Worm (Caenorhabditis elegans) whole organism, L4 larva: Measurements from ENCODE around the gene ZK180.6.

Source experiments
- F49E8.2 ChIP-seq: sonication (generic microtip); optimal IDR thresholded peaks from 2 replicates; lab custom pipeline; 2016; ENCODE audit warnings: missing compliant biosample characterization, mild to moderate bottlenecking, missing genetic modification characterization, borderline replicate concordance
- T20F7.1 ChIP-seq: fragments of 200-800 bp; sonication (Bioruptor generic); optimal IDR thresholded peaks from 2 replicates; lab custom pipeline; 2018; ENCODE audit warnings: mild to moderate bottlenecking, missing genetic modification characterization, missing compliant biosample characterization
- T26A8.4 ChIP-seq: fragments of 200-800 bp; sonication (Bioruptor generic); IDR thresholded peaks from 2 replicates; pipeline ENCODE4 v1.3.6; 2022; ENCODE audit warnings: missing genetic modification characterization, missing compliant biosample characterization
- Y105C5A.15 ChIP-seq: fragments of 200-800 bp; sonication (Bioruptor generic); IDR thresholded peaks from 2 replicates; pipeline ENCODE4 v1.3.6; 2022; ENCODE audit warnings: missing genetic modification characterization, missing compliant biosample characterization
- Y48G9A.11 ChIP-seq: fragments of 200-800 bp; sonication (Bioruptor generic); IDR thresholded peaks from 2 replicates; pipeline ENCODE4 v1.3.6; 2022; ENCODE audit warnings: missing genetic modification reagents, missing genetic modification characterization, missing compliant biosample characterization
- Y75B8A.6 ChIP-seq: fragments of 200-800 bp; sonication (Bioruptor generic); IDR thresholded peaks from 2 replicates; pipeline ENCODE4 v1.3.6; 2022; ENCODE audit warnings: missing genetic modification reagents, missing genetic modification characterization, missing compliant biosample characterization
- ZK337.2 ChIP-seq: fragments of 200-800 bp; sonication (Bioruptor generic); IDR thresholded peaks from 2 replicates; pipeline ENCODE4 v1.3.6; 2022; ENCODE audit warnings: missing genetic modification reagents, missing genetic modification characterization, missing compliant biosample characterization
- aly-2 ChIP-seq: sonication (generic microtip); optimal IDR thresholded peaks from 2 replicates; lab custom pipeline; 2018; ENCODE audit warnings: missing biosample characterization, missing genetic modification characterization
- ama-1 ChIP-seq: fragments of 150-350 bp; optimal IDR thresholded peaks from 2 replicates; lab custom pipeline; 2014; ENCODE audit warnings: inconsistent platforms, mixed read lengths
- attf-4 ChIP-seq: sonication (generic microtip); optimal IDR thresholded peaks from 3 replicates; lab custom pipeline; 2017; ENCODE audit warnings: missing biosample characterization, missing genetic modification characterization
- ceh-28 ChIP-seq: fragments of 150-350 bp; optimal IDR thresholded peaks from 2 replicates; lab custom pipeline; 2014; ENCODE audit warnings: missing biosample characterization, missing genetic modification reagents, missing genetic modification characterization
- ceh-32 ChIP-seq: sonication (generic microtip); optimal IDR thresholded peaks from 2 replicates; lab custom pipeline; 2016; ENCODE audit warnings: mild to moderate bottlenecking, missing genetic modification characterization, missing compliant biosample characterization; ENCODE audit not compliant: poor library complexity
- cey-2 ChIP-seq: sonication (generic microtip); optimal IDR thresholded peaks from 3 replicates; lab custom pipeline; 2017; ENCODE audit warnings: missing genetic modification characterization, mild to moderate bottlenecking, missing compliant biosample characterization, antibody characterized with exemption, borderline replicate concordance; ENCODE audit not compliant: insufficient read depth
- ctbp-1 ChIP-seq: fragments of 200-800 bp; sonication (Bioruptor generic); IDR thresholded peaks from 2 replicates; pipeline ENCODE4 v1.3.6; 2022; ENCODE audit warnings: missing genetic modification reagents, missing genetic modification characterization, missing compliant biosample characterization
- daf-16 ChIP-seq, 3 experiments: sonication (generic microtip); optimal IDR thresholded peaks; 2 replicates each; lab custom pipeline; 2016 to 2017; ENCODE audit warnings: missing genetic modification characterization in 3 of 3, missing genetic modification reagents in 3 of 3, mild to moderate bottlenecking in 2 of 3, missing compliant biosample characterization in 2 of 3, missing biosample characterization in 1 of 3, moderate library complexity in 1 of 3
- dmd-6 ChIP-seq: fragments of 200-800 bp; sonication (Bioruptor generic); IDR thresholded peaks from 2 replicates; pipeline ENCODE4 v1.3.6; 2022; ENCODE audit warnings: missing genetic modification reagents, missing genetic modification characterization, missing compliant biosample characterization
- dpl-1 ChIP-seq: fragments of 150-350 bp; optimal IDR thresholded peaks from 2 replicates; lab custom pipeline; 2014; ENCODE audit warnings: missing biosample characterization, missing genetic modification reagents, missing genetic modification characterization
- duxl-1 ChIP-seq: sonication (generic microtip); optimal IDR thresholded peaks from 2 replicates; lab custom pipeline; 2016; ENCODE audit warnings: mild to moderate bottlenecking, missing genetic modification characterization, moderate library complexity, missing compliant biosample characterization; ENCODE audit not compliant: poor library complexity
- dve-1 ChIP-seq: sonication (generic microtip); optimal IDR thresholded peaks from 2 replicates; lab custom pipeline; 2017; ENCODE audit warnings: antibody characterized with exemption, mild to moderate bottlenecking, missing genetic modification characterization, missing compliant biosample characterization; ENCODE audit not compliant: insufficient read depth
- fos-1 ChIP-seq: fragments of 150-350 bp; optimal IDR thresholded peaks from 2 replicates; lab custom pipeline; 2014; ENCODE audit warnings: missing biosample characterization, missing genetic modification characterization
- hif-1 ChIP-seq, 2 experiments: sonication (generic microtip); optimal IDR thresholded peaks; 2 replicates each; lab custom pipeline; 2016 to 2017; ENCODE audit warnings: missing compliant biosample characterization in 2 of 2, missing genetic modification characterization in 2 of 2, missing genetic modification reagents in 2 of 2, missing genotype in 2 of 2, mild to moderate bottlenecking in 1 of 2
- hlh-11 ChIP-seq: fragments of 200-800 bp; sonication (Bioruptor generic); optimal IDR thresholded peaks from 2 replicates; lab custom pipeline; 2018; ENCODE audit warnings: mild to moderate bottlenecking, missing genetic modification characterization, missing compliant biosample characterization
- lin-1 ChIP-seq: fragments of 200-800 bp; sonication (Bioruptor generic); IDR thresholded peaks from 2 replicates; pipeline ENCODE4 v1.3.6; 2022; ENCODE audit warnings: missing genetic modification reagents, missing genetic modification characterization, missing compliant biosample characterization
- lin-13 ChIP-seq: fragments of 150-350 bp; optimal IDR thresholded peaks from 2 replicates; lab custom pipeline; 2014; ENCODE audit warnings: missing biosample characterization, missing genetic modification reagents, missing genetic modification characterization
- lir-3 ChIP-seq: sonication (generic microtip); optimal IDR thresholded peaks from 2 replicates; lab custom pipeline; 2016; ENCODE audit warnings: mild to moderate bottlenecking, missing genetic modification characterization, missing compliant biosample characterization
- lsy-2 ChIP-seq, 2 experiments: fragments of 150-350 bp in 1 of 2; sonication (generic microtip) in 1 of 2; optimal IDR thresholded peaks; 2 replicates each; lab custom pipeline; 2014 to 2017; ENCODE audit warnings: missing biosample characterization in 2 of 2, missing genetic modification characterization in 2 of 2
- madf-5 ChIP-seq, 2 experiments: fragments of 200-800 bp; sonication (Bioruptor generic); IDR thresholded peaks; 2 replicates each; pipeline ENCODE4 v1.3.6; 2022; ENCODE audit warnings: missing compliant biosample characterization in 2 of 2, missing genetic modification characterization in 2 of 2
- mdl-1 ChIP-seq, 2 experiments: fragments of 150-350 bp in 1 of 2; sonication (generic microtip) in 1 of 2; optimal IDR thresholded peaks; 2 replicates each; lab custom pipeline; 2014 to 2017; ENCODE audit warnings: missing biosample characterization in 2 of 2, missing genetic modification characterization in 2 of 2
- mdt-29 ChIP-seq: fragments of 200-800 bp; sonication (Bioruptor generic); IDR thresholded peaks from 2 replicates; pipeline ENCODE4 v1.3.6; 2022; ENCODE audit warnings: missing genetic modification reagents, missing genetic modification characterization, missing compliant biosample characterization
- mep-1 ChIP-seq: fragments of 150-350 bp; sonication (generic microtip); optimal IDR thresholded peaks from 3 replicates; lab custom pipeline; 2014; ENCODE audit warnings: missing biosample characterization, missing genetic modification characterization
- mes-2 ChIP-seq: sonication (generic microtip); optimal IDR thresholded peaks from 2 replicates; lab custom pipeline; 2016; ENCODE audit warnings: missing genotype, mild to moderate bottlenecking, missing genetic modification characterization, missing compliant biosample characterization; ENCODE audit not compliant: poor library complexity, severe bottlenecking
- mxl-3 ChIP-seq: fragments of 200-800 bp; sonication (Bioruptor generic); optimal IDR thresholded peaks from 2 replicates; lab custom pipeline; 2018; ENCODE audit warnings: mild to moderate bottlenecking, missing genetic modification characterization, missing compliant biosample characterization
- nhr-10 ChIP-seq: fragments of 150-350 bp; optimal IDR thresholded peaks from 2 replicates; lab custom pipeline; 2014; ENCODE audit warnings: missing biosample characterization, missing genetic modification characterization
- nhr-11 ChIP-seq: fragments of 150-350 bp; optimal IDR thresholded peaks from 2 replicates; lab custom pipeline; 2014; ENCODE audit warnings: missing biosample characterization, missing genetic modification characterization
- nhr-25 ChIP-seq: sonication (generic microtip); optimal IDR thresholded peaks from 2 replicates; lab custom pipeline; 2017; ENCODE audit warnings: missing genetic modification characterization, mild to moderate bottlenecking, missing compliant biosample characterization, antibody characterized with exemption, moderate library complexity, borderline replicate concordance; ENCODE audit not compliant: insufficient read depth
- nhr-28 ChIP-seq: fragments of 150-350 bp; optimal IDR thresholded peaks from 2 replicates; lab custom pipeline; 2014; ENCODE audit warnings: missing biosample characterization, missing genetic modification characterization
- nhr-42 ChIP-seq: fragments of 200-800 bp; sonication (Bioruptor generic); IDR thresholded peaks from 2 replicates; pipeline ENCODE4 v1.3.6; 2022; ENCODE audit warnings: missing genetic modification characterization, missing compliant biosample characterization
- nhr-48 ChIP-seq: sonication (generic microtip); optimal IDR thresholded peaks from 2 replicates; lab custom pipeline; 2016; ENCODE audit warnings: mild to moderate bottlenecking, missing genetic modification characterization, missing compliant biosample characterization
- nhr-6 ChIP-seq: fragments of 150-350 bp; optimal IDR thresholded peaks from 2 replicates; lab custom pipeline; 2014; ENCODE audit warnings: missing biosample characterization, missing genetic modification characterization
- nhr-77 ChIP-seq: fragments of 150-350 bp; optimal IDR thresholded peaks from 2 replicates; lab custom pipeline; 2014; ENCODE audit warnings: missing biosample characterization, missing genetic modification characterization
- php-3 ChIP-seq: fragments of 200-800 bp; sonication (Bioruptor generic); IDR thresholded peaks from 2 replicates; pipeline ENCODE4 v1.3.6; 2022; ENCODE audit warnings: missing genetic modification reagents, missing genetic modification characterization, missing compliant biosample characterization
- snpc-4 ChIP-seq: fragments of 150-350 bp; optimal IDR thresholded peaks from 2 replicates; lab custom pipeline; 2014; ENCODE audit warnings: missing biosample characterization, missing genetic modification characterization
- spr-1 ChIP-seq: sonication (generic microtip); optimal IDR thresholded peaks from 2 replicates; lab custom pipeline; 2016; ENCODE audit warnings: mild to moderate bottlenecking, missing genetic modification characterization, missing compliant biosample characterization
- tag-97 ChIP-seq: fragments of 200-800 bp; sonication (Bioruptor generic); IDR thresholded peaks from 2 replicates; pipeline ENCODE4 v1.3.6; 2022; ENCODE audit warnings: missing genetic modification characterization, missing compliant biosample characterization
- unc-62 ChIP-seq, 3 experiments: fragments of 150-350 bp in 1 of 3; sonication (generic microtip); optimal IDR thresholded peaks in 2 of 3; peaks in 1 of 3; 1 replicate in 1 of 3; 2 replicates in 2 of 3; lab custom pipeline; 2014 to 2017; ENCODE audit warnings: missing biosample characterization in 3 of 3, missing genetic modification characterization in 3 of 3, missing genetic modification reagents in 3 of 3, missing genotype in 1 of 3
- zag-1 ChIP-seq: fragments of 150-350 bp; optimal IDR thresholded peaks from 2 replicates; lab custom pipeline; 2014; ENCODE audit warnings: missing biosample characterization, missing genetic modification characterization
- zip-2 ChIP-seq: fragments of 150-350 bp; optimal IDR thresholded peaks from 2 replicates; lab custom pipeline; 2014; ENCODE audit warnings: missing biosample characterization, missing genetic modification characterization

Gene ZK180.6

ce11 chrIV:4478612-4479011 is 46.2 kb downstream of the ZK180.6 start (continued):
- no peak for TF ChIP-seq cey-2 (tag; lab: Kevin White, UChicago)
- TF ChIP-seq nhr-6 (tag; lab: Kevin White, UChicago): no peak
- TF ChIP-seq dve-1 (tag; lab: Kevin White, UChicago): peak; percentile 36
- TF ChIP-seq zag-1: no peak
- no peak for TF ChIP-seq lir-3 (tag; lab: Kevin White, UChicago)
- no peak for TF ChIP-seq ZK337.2
- TF ChIP-seq spr-1 (tag; lab: Kevin White, UChicago): no peak
- TF ChIP-seq zip-2 (tag; lab: Kevin White, UChicago): no peak
- TF ChIP-seq daf-16 (GFP tag; optimal IDR thresholded peaks at IDR 0.05; lab: Kevin White, UChicago): no peak
- TF ChIP-seq daf-16 (tag; optimal IDR thresholded peaks at IDR 0.05; lab: Kevin White, UChicago): peak; percentile 29
- no peak for TF ChIP-seq aly-2 (tag; lab: Kevin White, UChicago)
- no peak for TF ChIP-seq lin-13 (GFP tag; lab: Kevin White, UChicago)
- TF ChIP-seq F49E8.2 (tag; lab: Kevin White, UChicago): no peak
- no peak for TF ChIP-seq tag-97 (GFP tag; lab: Robert Waterston, UW)
- no peak for TF ChIP-seq Y75B8A.6
- TF ChIP-seq nhr-42 (GFP tag; lab: Robert Waterston, UW): no peak

ce11 chrIV:4477009-4477471 is 47.8 kb downstream of the ZK180.6 start, which contains the start of gene M01H9.3:
M01H9.3 (minus strand) TSS chrIV:4477059.
- TF ChIP-seq Y48G9A.11 (no peak), php-3 (GFP tag; lab: Robert Waterston, UW) (no peak), mes-2 (tag; lab: Kevin White, UChicago) (peak; percentile 42), madf-5 (GFP tag; IDR thresholded peaks at IDR 0.05; lab: Robert Waterston, UW) (no peak), ama-1 (peak; percentile 86), T20F7.1 (peak; percentile 26), T26A8.4 (GFP tag; lab: Robert Waterston, UW) (no peak), attf-4 (tag; lab: Kevin White, UChicago) (no peak), Y105C5A.15 (no peak), ceh-28 (tag; lab: Kevin White, UChicago) (no peak), nhr-28 (tag; lab: Kevin White, UChicago) (peak; percentile 74), mdt-29 (peak; percentile 49; the same call in 1 of the 2 replicates), unc-62 (GFP tag; optimal IDR thresholded peaks at IDR 0.05 in 1 of 2; lab: Kevin White, UChicago) (peak in 1 of 2 experiments; percentile 87), unc-62 (tag; optimal IDR thresholded peaks at IDR 0.05; lab: Kevin White, UChicago) (no peak), nhr-25 (tag; lab: Kevin White, UChicago) (peak; percentile 44), daf-16 (GFP tag; optimal IDR thresholded peaks at IDR 0.05; lab: Kevin White, UChicago) (no peak), daf-16 (tag; optimal IDR thresholded peaks at IDR 0.05; lab: Kevin White, UChicago) (peak; percentile 44), hif-1 (tag; optimal IDR thresholded peaks at IDR 0.05; lab: Kevin White, UChicago) (peak in 1 of 2 experiments; percentile 87), lin-1 (GFP tag; lab: Robert Waterston, UW) (0 out of 2 replicates have a peak, but pooled peaks have one; percentile 11), nhr-11 (peak; percentile 61), dpl-1 (GFP tag; lab: Kevin White, UChicago) (peak; percentile 11), lsy-2 (tag; optimal IDR thresholded peaks at IDR 0.05; lab: Kevin White, UChicago) (peak in 1 of 2 experiments; percentile 67), ceh-32 (tag; lab: Kevin White, UChicago) (no peak), mdl-1 (tag; optimal IDR thresholded peaks at IDR 0.05; lab: Kevin White, UChicago) (peak; percentile 31 to 95), hlh-11 (tag; lab: Kevin White, UChicago) (peak; percentile 87), nhr-48 (tag; lab: Kevin White, UChicago) (peak; percentile 66), nhr-77 (tag; lab: Kevin White, UChicago) (peak; percentile 20), duxl-1 (no peak), snpc-4 (tag; lab: Kevin White, UChicago) (no peak), dmd-6 (GFP tag; lab: Robert Waterston, UW) (peak; percentile 87), mep-1 (tag; lab: Kevin White, UChicago) (peak; percentile 66), ctbp-1 (GFP tag; lab: Robert Waterston, UW) (no peak), fos-1 (tag; lab: Kevin White, UChicago) (no peak), dve-1 (tag; lab: Kevin White, UChicago) (peak; percentile 74), nhr-10 (tag; lab: Kevin White, UChicago) (no peak), mxl-3 (peak; percentile 46)
